Fruit fly (Drosophila melanogaster): ENCODE data around the gene CG11426.

Gene CG11426

DNA sequence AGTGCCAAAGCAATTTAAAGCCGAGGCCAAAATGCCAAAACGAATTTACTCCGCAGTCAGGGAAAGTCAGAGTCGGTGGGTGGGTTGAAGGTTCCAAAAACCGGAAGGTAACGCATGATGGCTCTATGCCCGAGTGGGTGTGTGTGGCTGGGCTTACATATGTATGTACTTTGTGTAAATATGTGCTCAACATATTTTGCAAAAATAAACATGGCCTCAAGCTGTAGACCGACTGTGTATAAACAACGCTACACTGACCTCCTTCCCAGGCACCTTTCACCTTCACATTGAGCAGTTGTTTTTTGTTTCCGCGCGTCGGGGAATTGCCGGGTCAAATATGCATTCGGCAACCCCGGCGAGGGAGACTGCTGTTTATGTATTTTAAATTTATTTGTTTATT, 49.7 kb downstream of the CG11426 start:
- TF ChIP-seq pan (optimal IDR thresholded peaks at IDR 0.05) (no peak), usp (GFP tag; optimal IDR thresholded peaks at IDR 0.05) (no peak), psq (optimal IDR thresholded peaks at IDR 0.05) (no peak), Dll (optimal IDR thresholded peaks at IDR 0.05) (no peak), EcR (GFP tag; optimal IDR thresholded peaks at IDR 0.05) (no peak), CG8478 (optimal IDR thresholded peaks at IDR 0.05) (no peak)

All from whole organism.